Worm (Caenorhabditis elegans): ENCODE data around the gene C08E3.14.

DNA sequence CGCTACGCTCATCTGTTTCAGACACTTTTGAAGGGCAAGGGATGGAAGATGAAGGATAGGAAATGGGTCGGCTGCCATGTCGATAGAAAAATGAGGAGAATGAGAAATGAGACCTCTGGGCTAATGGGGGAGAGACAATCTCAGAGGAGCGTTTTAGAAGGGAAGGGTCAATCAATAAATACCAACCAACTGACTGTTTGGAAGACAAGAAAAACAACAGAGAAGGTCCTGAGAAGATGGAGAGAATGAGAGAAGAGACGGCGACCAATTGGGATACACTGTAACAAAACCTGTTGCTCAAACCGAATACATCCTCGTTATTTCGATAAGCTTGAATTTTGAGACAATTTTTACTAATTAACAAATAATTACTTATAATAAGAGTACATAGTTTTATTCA is 27.6 kb downstream of the C08E3.14 start, which contains the start of gene fbxb-15:
- TF ChIP-seq med-1 (GFP tag; optimal IDR thresholded peaks at IDR 0.05; ENCODE audit: insufficient read depth) (no peak), ztf-29 (GFP tag; IDR thresholded peaks at IDR 0.05) (no peak), flt-1 (GFP tag; IDR thresholded peaks at IDR 0.05) (no peak), ref-1 (GFP tag; conservative IDR thresholded peaks at IDR 0.05) (no peak)
